Fruit fly (Drosophila melanogaster): Measurements from ENCODE around the gene nerfin-2.

DNA sequence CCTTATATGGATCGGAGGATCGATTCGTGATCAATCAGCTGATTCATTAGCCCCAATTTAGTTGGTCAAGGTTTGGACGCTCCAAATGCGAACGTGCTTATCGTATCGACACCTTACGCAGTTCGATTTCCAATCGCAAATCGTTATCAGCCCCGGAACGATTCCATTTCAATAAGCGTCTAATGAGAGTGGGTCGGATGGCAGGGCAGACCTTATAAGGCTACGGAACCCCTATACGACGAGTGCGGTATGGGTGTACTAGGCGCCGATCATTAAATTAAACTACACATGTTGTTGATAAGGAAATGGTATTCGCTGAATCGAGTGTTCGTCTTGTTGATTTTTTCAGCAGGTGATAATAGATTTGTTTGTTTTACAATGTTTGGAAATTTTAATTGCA, 35.2 kb upstream of the nerfin-2 start:
- no peak for TF ChIP-seq fd96Ca (GFP tag; IDR thresholded peaks at IDR 0.05)
- no peak for TF ChIP-seq Pif1A (GFP tag; optimal IDR thresholded peaks at IDR 0.05)
- TF ChIP-seq gl (tag; optimal IDR thresholded peaks at IDR 0.05), result no peak
- no peak for TF ChIP-seq CG10348 (GFP tag; IDR thresholded peaks at IDR 0.05)
- TF ChIP-seq CG4496 (GFP tag; IDR thresholded peaks at IDR 0.05), result no peak
- TF ChIP-seq CG32121 (GFP tag; IDR thresholded peaks at IDR 0.05), result no peak
- TF ChIP-seq EcR (GFP tag; optimal IDR thresholded peaks at IDR 0.05), result no peak
- no peak for TF ChIP-seq Pif1B (GFP tag; optimal IDR thresholded peaks at IDR 0.05)
- TF ChIP-seq D1 (tag; optimal IDR thresholded peaks at IDR 0.05), result no peak

Measured in whole organism, pupa.